Worm (Caenorhabditis elegans) whole organism, young adult: ENCODE measurements around the gene inpp-1.

Experiments
- D2030.7 ChIP-seq: fragments of 200-800 bp; sonication (Bioruptor generic); IDR thresholded peaks from 2 replicates; pipeline ENCODE4 v1.3.6; 2022; ENCODE audit warnings: missing genetic modification reagents, missing genetic modification characterization, missing compliant biosample characterization
- T07F8.4 ChIP-seq: sonication (generic microtip); optimal IDR thresholded peaks from 2 replicates; lab custom pipeline; 2016; ENCODE audit warnings: mild to moderate bottlenecking, missing genetic modification characterization, moderate library complexity, missing compliant biosample characterization
- Y53F4B.3 ChIP-seq: fragments of 200-800 bp; sonication (Bioruptor generic); IDR thresholded peaks from 2 replicates; pipeline ENCODE4 v1.3.6; 2022; ENCODE audit warnings: missing genetic modification reagents, missing genetic modification characterization, missing compliant biosample characterization
- ama-1 ChIP-seq, 3 experiments: fragments of 150-350 bp in 1 of 3; sonication (generic microtip) in 2 of 3; optimal IDR thresholded peaks; 2 replicates each; lab custom pipeline; 2014 to 2018; ENCODE audit warnings: missing biosample characterization in 2 of 3, missing genetic modification characterization in 2 of 3, missing genetic modification reagents in 2 of 3
- cebp-2 ChIP-seq: fragments of 200-800 bp; sonication (Bioruptor generic); IDR thresholded peaks from 2 replicates; pipeline ENCODE4 v1.3.6; 2022; ENCODE audit warnings: missing genetic modification characterization, missing compliant biosample characterization
- efl-1 ChIP-seq: fragments of 150-350 bp; optimal IDR thresholded peaks from 2 replicates; lab custom pipeline; 2014; ENCODE audit warnings: missing biosample characterization, missing genetic modification reagents, missing genetic modification characterization
- egl-44 ChIP-seq: fragments of 200-800 bp; sonication (Bioruptor generic); IDR thresholded peaks from 2 replicates; pipeline ENCODE4 v1.3.6; 2022; ENCODE audit warnings: missing genetic modification reagents, missing genetic modification characterization, missing compliant biosample characterization
- him-1 ChIP-seq: sonication (generic microtip); optimal IDR thresholded peaks from 2 replicates; lab custom pipeline; 2016; ENCODE audit warnings: missing genotype, missing genetic modification reagents, missing genetic modification characterization, missing compliant biosample characterization
- madf-6 ChIP-seq: fragments of 200-800 bp; sonication (Bioruptor generic); IDR thresholded peaks from 2 replicates; pipeline ENCODE4 v1.3.6; 2022; ENCODE audit warnings: missing genetic modification reagents, missing genetic modification characterization, missing compliant biosample characterization
- nhr-179 ChIP-seq: sonication (generic microtip); optimal IDR thresholded peaks from 2 replicates; lab custom pipeline; 2016; ENCODE audit warnings: mild to moderate bottlenecking, missing genetic modification characterization, missing compliant biosample characterization
- pha-4 ChIP-seq: fragments of 150-350 bp; sonication (generic microtip); optimal IDR thresholded peaks from 2 replicates; lab custom pipeline; 2014; ENCODE audit warnings: missing biosample characterization, missing genetic modification reagents, missing genetic modification characterization
- unc-62 ChIP-seq: fragments of 150-350 bp; optimal IDR thresholded peaks from 2 replicates; lab custom pipeline; 2014; ENCODE audit warnings: missing biosample characterization, missing genetic modification reagents, missing genetic modification characterization
- ztf-6 ChIP-seq: fragments of 200-800 bp; sonication (Bioruptor generic); IDR thresholded peaks from 2 replicates; pipeline ENCODE4 v1.3.6; 2022; ENCODE audit warnings: missing genetic modification reagents, missing genetic modification characterization, missing compliant biosample characterization

DNA sequence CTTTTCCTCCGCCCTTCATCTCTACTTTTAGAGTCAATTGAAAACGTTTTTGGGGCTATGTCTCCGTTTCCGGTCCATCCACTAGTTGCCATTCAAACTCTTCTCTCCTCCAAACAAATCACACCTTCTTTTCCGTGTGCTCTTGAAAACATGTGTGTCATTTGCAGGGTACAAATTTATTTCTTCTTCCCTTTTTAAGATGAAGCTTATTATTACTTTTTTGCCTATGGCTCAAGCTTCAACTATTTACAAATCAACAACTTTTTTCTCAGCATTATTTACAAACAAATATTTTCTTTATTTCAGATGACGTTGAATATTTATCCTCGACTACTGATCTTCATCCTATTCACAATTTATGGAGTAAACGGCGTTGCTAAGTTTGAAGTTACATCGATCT is 29.2 kb downstream of the inpp-1 start, which contains the start of gene T25B9.3:
- TF ChIP-seq efl-1 (no peak), him-1 (no peak), Y53F4B.3 (GFP tag; lab: Robert Waterston, UW) (no peak), egl-44 (GFP tag; lab: Robert Waterston, UW) (no peak), ama-1 (optimal IDR thresholded peaks at IDR 0.05; lab: Kevin White, UChicago) (no peak), ama-1 (GFP tag; optimal IDR thresholded peaks at IDR 0.05; lab: Kevin White, UChicago) (no peak), madf-6 (GFP tag; lab: Robert Waterston, UW) (no peak), T07F8.4 (tag; lab: Kevin White, UChicago) (no peak), nhr-179 (tag; lab: Kevin White, UChicago) (no peak), pha-4 (tag; lab: Kevin White, UChicago) (no peak), ztf-6 (GFP tag; lab: Robert Waterston, UW) (no peak), cebp-2 (GFP tag; lab: Robert Waterston, UW) (no peak), D2030.7 (GFP tag; lab: Robert Waterston, UW) (no peak), unc-62 (GFP tag; lab: Kevin White, UChicago) (no peak)
